Fruit fly (Drosophila melanogaster) whole organism, embryonic: ENCODE data around the gene ND-13A.

Experiments used
- Abd-B ChIP-seq: fragments of 200-800 bp; sonication (Bioruptor generic); optimal IDR thresholded peaks from 2 replicates; lab custom pipeline; 2018; ENCODE audit warnings: missing biosample characterization, mild to moderate bottlenecking, missing genetic modification characterization, moderate library complexity
- BtbVII ChIP-seq: fragments of 200-800 bp; sonication (Bioruptor generic); optimal IDR thresholded peaks from 3 replicates; lab custom pipeline; 2017; ENCODE audit warnings: missing biosample characterization, mild to moderate bottlenecking, missing genetic modification characterization
- CG10267 ChIP-seq: fragments of 200-800 bp; sonication (Bioruptor generic); optimal IDR thresholded peaks from 2 replicates; lab custom pipeline; 2018; ENCODE audit warnings: missing biosample characterization, mild to moderate bottlenecking, missing genetic modification characterization, moderate library complexity
- CG10565 ChIP-seq: fragments of 200-800 bp; sonication (Bioruptor generic); optimal IDR thresholded peaks from 3 replicates; lab custom pipeline; 2016; ENCODE audit warnings: missing biosample characterization, mild to moderate bottlenecking, missing genetic modification characterization
- CG11695 ChIP-seq: fragments of 200-800 bp; sonication (Bioruptor generic); IDR thresholded peaks from 3 replicates; pipeline ENCODE4 v1.3.6; 2022; ENCODE audit warnings: missing biosample characterization, missing genetic modification characterization
- CG11696 ChIP-seq: fragments of 200-800 bp; sonication (Bioruptor generic); IDR thresholded peaks from 2 replicates; pipeline ENCODE4 v1.3.6; 2022; ENCODE audit warnings: missing biosample characterization, missing genetic modification characterization
- CG12219 ChIP-seq: fragments of 200-800 bp; sonication (Bioruptor generic); optimal IDR thresholded peaks from 3 replicates; lab custom pipeline; 2018; ENCODE audit warnings: missing biosample characterization, mild to moderate bottlenecking, missing genetic modification characterization
- CG1233 ChIP-seq: fragments of 200-800 bp; sonication (Bioruptor generic); optimal IDR thresholded peaks from 4 replicates; lab custom pipeline; 2018; ENCODE audit warnings: missing biosample characterization, mild to moderate bottlenecking, missing genetic modification characterization
- CG12942 ChIP-seq: fragments of 200-800 bp; sonication (Bioruptor generic); optimal IDR thresholded peaks from 3 replicates; lab custom pipeline; 2016; ENCODE audit warnings: missing biosample characterization, missing genetic modification characterization
- CG15696 ChIP-seq: fragments of 200-800 bp; sonication (Bioruptor generic); optimal IDR thresholded peaks from 2 replicates; lab custom pipeline; 2019; ENCODE audit warnings: missing biosample characterization, mild to moderate bottlenecking, missing genetic modification characterization, moderate library complexity
- CG18619 ChIP-seq: fragments of 200-800 bp; sonication (Bioruptor generic); optimal IDR thresholded peaks from 3 replicates; lab custom pipeline; 2017; ENCODE audit warnings: missing biosample characterization, mild to moderate bottlenecking, missing genetic modification characterization
- CG2129 ChIP-seq: fragments of 200-800 bp; sonication (Bioruptor generic); IDR thresholded peaks from 2 replicates; pipeline ENCODE4 v1.3.6; 2022; ENCODE audit warnings: missing biosample characterization, missing genetic modification characterization; ENCODE audit not compliant: partially characterized antibody
- CG30020 ChIP-seq: fragments of 200-800 bp; optimal IDR thresholded peaks from 2 replicates; lab custom pipeline; 2019; ENCODE audit warnings: missing biosample characterization, mild to moderate bottlenecking, missing genetic modification characterization, moderate library complexity
- CG3281 ChIP-seq: fragments of 200-800 bp; sonication (Bioruptor generic); optimal IDR thresholded peaks from 3 replicates; lab custom pipeline; 2017; ENCODE audit warnings: missing biosample characterization, mild to moderate bottlenecking, missing genetic modification characterization
- CG6654 ChIP-seq: fragments of 200-800 bp; sonication (Bioruptor generic); optimal IDR thresholded peaks from 2 replicates; lab custom pipeline; 2017; ENCODE audit warnings: missing biosample characterization, mild to moderate bottlenecking, missing genetic modification characterization
- CG8290 ChIP-seq, 3 experiments: fragments of 200-800 bp; sonication (Bioruptor generic); optimal IDR thresholded peaks; 2 replicates each; lab custom pipeline; 2016 to 2019; ENCODE audit warnings: missing biosample characterization in 3 of 3, missing genetic modification characterization in 3 of 3, mild to moderate bottlenecking in 2 of 3, moderate library complexity in 1 of 3
- CG8765 ChIP-seq: fragments of 200-800 bp; sonication (Bioruptor generic); IDR thresholded peaks from 2 replicates; pipeline ENCODE4 v1.3.6; 2022; ENCODE audit warnings: missing biosample characterization, missing genetic modification characterization
- CG9797 ChIP-seq: fragments of 200-800 bp; sonication (Bioruptor generic); optimal IDR thresholded peaks from 3 replicates; lab custom pipeline; 2018; ENCODE audit warnings: missing biosample characterization, mild to moderate bottlenecking, missing genetic modification characterization
- Chrac-16 ChIP-seq: fragments of 200-800 bp; sonication (Bioruptor generic); optimal IDR thresholded peaks from 3 replicates; lab custom pipeline; 2016; ENCODE audit warnings: missing biosample characterization, missing genetic modification characterization
- D19B ChIP-seq: fragments of 200-800 bp; sonication (Bioruptor generic); optimal IDR thresholded peaks from 2 replicates; lab custom pipeline; 2017; ENCODE audit warnings: missing biosample characterization, mild to moderate bottlenecking, missing genetic modification characterization
- Dek ChIP-seq: fragments of 200-800 bp; sonication (Bioruptor generic); optimal IDR thresholded peaks from 3 replicates; lab custom pipeline; 2019; ENCODE audit warnings: missing biosample characterization, mild to moderate bottlenecking, missing genetic modification characterization, moderate library complexity
- Dip2 ChIP-seq: fragments of 200-800 bp; sonication (Bioruptor generic); IDR thresholded peaks from 2 replicates; pipeline ENCODE4 v1.3.6; 2022; ENCODE audit warnings: missing biosample characterization, missing genetic modification characterization
- Doc2 ChIP-seq: fragments of 200-800 bp; sonication (Bioruptor generic); IDR thresholded peaks from 2 replicates; pipeline ENCODE4 v1.3.6; 2022; ENCODE audit warnings: missing biosample characterization, missing genetic modification characterization
- Eip74EF ChIP-seq, 2 experiments: fragments of 200-800 bp in 1 of 2; fragments of >200 bp in 1 of 2; sonication (Bioruptor generic) in 1 of 2; optimal IDR thresholded peaks; 2 replicates each; lab custom pipeline; 2017 to 2019; ENCODE audit warnings: missing biosample characterization in 2 of 2, missing genetic modification characterization in 2 of 2, mild to moderate bottlenecking in 1 of 2, moderate library complexity in 1 of 2
- Fer3 ChIP-seq: fragments of 200-800 bp; sonication (Bioruptor generic); optimal IDR thresholded peaks from 2 replicates; lab custom pipeline; 2018; ENCODE audit warnings: missing biosample characterization, mild to moderate bottlenecking, missing genetic modification characterization, moderate library complexity
- H15 ChIP-seq: fragments of 200-800 bp; sonication (Bioruptor generic); IDR thresholded peaks from 3 replicates; pipeline ENCODE4 v1.3.6; 2022; ENCODE audit warnings: missing biosample characterization, missing genetic modification characterization
- NFAT ChIP-seq: fragments of 200-800 bp; sonication (Bioruptor generic); IDR thresholded peaks from 2 replicates; pipeline ENCODE4 v1.3.6; 2022; ENCODE audit warnings: missing biosample characterization, missing genetic modification characterization
- Poxn ChIP-seq: fragments of 200-800 bp; sonication (Bioruptor generic); IDR thresholded peaks from 2 replicates; pipeline ENCODE4 v1.3.6; 2022; ENCODE audit warnings: missing biosample characterization, missing genetic modification characterization
- bsh ChIP-seq, 2 experiments: fragments of 200-800 bp; sonication (Bioruptor generic); optimal IDR thresholded peaks; 2 replicates each; lab custom pipeline; 2017 to 2018; ENCODE audit warnings: mild to moderate bottlenecking in 2 of 2, missing biosample characterization in 2 of 2, missing genetic modification characterization in 2 of 2, moderate library complexity in 1 of 2
- chn ChIP-seq: fragments of 200-800 bp; sonication (Bioruptor generic); optimal IDR thresholded peaks from 2 replicates; lab custom pipeline; 2016; ENCODE audit warnings: missing biosample characterization, missing genetic modification characterization
- ci ChIP-seq: fragments of 200-800 bp; sonication (Bioruptor generic); IDR thresholded peaks from 3 replicates; pipeline ENCODE4 v1.3.6; 2022; ENCODE audit warnings: missing biosample characterization, missing genetic modification characterization
- exex ChIP-seq: fragments of 200-800 bp; sonication (Bioruptor generic); optimal IDR thresholded peaks from 4 replicates; lab custom pipeline; 2018; ENCODE audit warnings: missing biosample characterization, mild to moderate bottlenecking, missing genetic modification characterization, moderate library complexity
- gfzf ChIP-seq: fragments of 200-800 bp; sonication (Bioruptor generic); optimal IDR thresholded peaks from 2 replicates; lab custom pipeline; 2016; ENCODE audit warnings: missing biosample characterization, mild to moderate bottlenecking, missing genetic modification characterization, moderate library complexity
- gro ChIP-seq: fragments of 200-800 bp; sonication (Bioruptor generic); optimal IDR thresholded peaks from 2 replicates; lab custom pipeline; 2016; ENCODE audit warnings: missing biosample characterization, missing genetic modification characterization
- jing ChIP-seq: fragments of 200-800 bp; sonication (Bioruptor generic); optimal IDR thresholded peaks from 2 replicates; lab custom pipeline; 2018; ENCODE audit warnings: missing biosample characterization, mild to moderate bottlenecking, missing genetic modification characterization
- lov ChIP-seq, 2 experiments: fragments of 200-800 bp in 1 of 2; fragments of >200 bp in 1 of 2; sonication (Bioruptor generic) in 1 of 2; IDR thresholded peaks in 1 of 2; optimal IDR thresholded peaks in 1 of 2; 2 replicates in 1 of 2; 3 replicates in 1 of 2; pipeline versions ENCODE4 v1.3.6 to Lab custom; 2017 to 2022; ENCODE audit warnings: missing biosample characterization in 1 of 2, missing genetic modification characterization in 1 of 2
- maf-S ChIP-seq: fragments of 200-800 bp; sonication (Bioruptor generic); optimal IDR thresholded peaks from 2 replicates; lab custom pipeline; 2016; ENCODE audit warnings: missing biosample characterization, missing genetic modification characterization
- nau ChIP-seq: fragments of 200-800 bp; sonication (Bioruptor generic); optimal IDR thresholded peaks from 3 replicates; lab custom pipeline; 2017; ENCODE audit warnings: missing biosample characterization, mild to moderate bottlenecking, missing genetic modification characterization, missing genetic modification reagents
- tap ChIP-seq: fragments of 200-800 bp; optimal IDR thresholded peaks from 3 replicates; lab custom pipeline; 2019; ENCODE audit warnings: missing biosample characterization, mild to moderate bottlenecking, missing genetic modification characterization, moderate library complexity
- tll ChIP-seq, 2 experiments: fragments of 200-800 bp in 1 of 2; fragments of >200 bp in 1 of 2; sonication (Bioruptor generic) in 1 of 2; optimal IDR thresholded peaks; 2 replicates each; lab custom pipeline; 2017 to 2019; ENCODE audit warnings: missing biosample characterization in 2 of 2, missing genetic modification characterization in 2 of 2, mild to moderate bottlenecking in 1 of 2, moderate library complexity in 1 of 2
- zen ChIP-seq: fragments of 200-800 bp; sonication (Bioruptor generic); optimal IDR thresholded peaks from 3 replicates; lab custom pipeline; 2018; ENCODE audit warnings: missing biosample characterization, mild to moderate bottlenecking, missing genetic modification characterization, moderate library complexity

The ND-13A gene

dm6 chr2L:5060952-5061478, 39.1 kb downstream of the ND-13A start (continued):
- TF ChIP-seq Eip74EF (GFP tag; optimal IDR thresholded peaks at IDR 0.05; lab: Kevin White, UChicago) (peak in 1 of 2 experiments; percentile 53), ci (GFP tag; lab: Robert Waterston, UW) (peak; percentile 74), CG11696 (GFP tag; lab: Robert Waterston, UW) (peak; percentile 32; the same call in 1 of the 2 replicates), tll (GFP tag; optimal IDR thresholded peaks at IDR 0.05; lab: Kevin White, UChicago) (no peak), Fer3 (peak; percentile 67), H15 (GFP tag; lab: Robert Waterston, UW) (0 out of 3 replicates have a peak, but pooled peaks have one; percentile 31), CG2129 (GFP tag; lab: Robert Waterston, UW) (no peak), chn (GFP tag; lab: Kevin White, UChicago) (no peak), CG12219 (GFP tag; lab: Kevin White, UChicago) (peak; percentile 52), nau (GFP tag; lab: Kevin White, UChicago) (peak; percentile 81), zen (tag; lab: Kevin White, UChicago) (no peak), jing (GFP tag; lab: Kevin White, UChicago) (peak; percentile 31), gfzf (GFP tag; lab: Kevin White, UChicago) (no peak), Doc2 (GFP tag; lab: Robert Waterston, UW) (no peak), D19B (peak; percentile 22), gro (peak; percentile 27), CG30020 (tag; lab: Kevin White, UChicago) (no peak), BtbVII (GFP tag; lab: Kevin White, UChicago) (peak; percentile 71), CG8290 (GFP tag; optimal IDR thresholded peaks at IDR 0.05; lab: Kevin White, UChicago) (peak; percentile 17), CG8290 (tag; optimal IDR thresholded peaks at IDR 0.05; lab: Kevin White, UChicago) (peak in 1 of 2 experiments; percentile 49), CG12942 (GFP tag; lab: Kevin White, UChicago) (peak; percentile 33), Chrac-16 (GFP tag; lab: Kevin White, UChicago) (peak; percentile 46), Dip2 (GFP tag; lab: Robert Waterston, UW) (no peak), lov (optimal IDR thresholded peaks at IDR 0.05; lab: Kevin White, UChicago) (no peak), lov (GFP tag; IDR thresholded peaks at IDR 0.05; lab: Robert Waterston, UW) (0 out of 3 replicates have a peak, but pooled peaks have one; percentile 20), CG9797 (GFP tag; lab: Kevin White, UChicago) (no peak), exex (tag; lab: Kevin White, UChicago) (peak; percentile 82), CG1233 (GFP tag; lab: Kevin White, UChicago) (peak; percentile 52), bsh (GFP tag; optimal IDR thresholded peaks at IDR 0.05; lab: Kevin White, UChicago) (peak in 1 of 2 experiments; percentile 42), NFAT (GFP tag; lab: Robert Waterston, UW) (peak; percentile 31; the same call in 1 of the 2 replicates), Abd-B (GFP tag; lab: Kevin White, UChicago) (peak; percentile 51), CG3281 (peak; percentile 80), tap (tag; lab: Kevin White, UChicago) (peak; percentile 61), CG10267 (tag; lab: Kevin White, UChicago) (peak; percentile 63), Dek (tag; lab: Kevin White, UChicago) (peak; percentile 56), CG10565 (no peak), maf-S (GFP tag; lab: Kevin White, UChicago) (peak; percentile 71), Poxn (no peak), CG11695 (GFP tag; lab: Robert Waterston, UW) (peak; percentile 84), CG15696 (no peak), CG18619 (GFP tag; lab: Kevin White, UChicago) (peak; percentile 60), CG8765 (no peak), CG6654 (no peak)
